Worm (Caenorhabditis elegans) whole organism, L4 larva: Measurements from ENCODE around the gene tiar-2.

Experiments used
- F26F4.8 ChIP-seq: fragments of 200-800 bp; sonication (Bioruptor generic); conservative IDR thresholded peaks from 2 replicates; pipeline ENCODE4 v1.3.6; 2022; ENCODE audit warnings: missing genetic modification characterization, missing compliant biosample characterization
- F44E2.7 ChIP-seq: fragments of 200-800 bp; sonication (Bioruptor generic); IDR thresholded peaks from 2 replicates; pipeline ENCODE4 v2.1.2; 2022; ENCODE audit warnings: missing genetic modification characterization, missing compliant biosample characterization
- F49E8.2 ChIP-seq: sonication (generic microtip); optimal IDR thresholded peaks from 2 replicates; lab custom pipeline; 2016; ENCODE audit warnings: missing compliant biosample characterization, mild to moderate bottlenecking, missing genetic modification characterization, borderline replicate concordance
- R02D3.7 ChIP-seq: fragments of 150-350 bp; sonication (generic microtip); optimal IDR thresholded peaks from 3 replicates; lab custom pipeline; 2014; ENCODE audit warnings: missing biosample characterization, missing genetic modification characterization
- Y48G9A.11 ChIP-seq: fragments of 200-800 bp; sonication (Bioruptor generic); IDR thresholded peaks from 2 replicates; pipeline ENCODE4 v1.3.6; 2022; ENCODE audit warnings: missing genetic modification reagents, missing genetic modification characterization, missing compliant biosample characterization
- aha-1 ChIP-seq: fragments of 150-350 bp; peaks from one replicate; lab custom pipeline; 2014; ENCODE audit warnings: missing biosample characterization, missing genetic modification characterization
- aly-2 ChIP-seq: sonication (generic microtip); optimal IDR thresholded peaks from 2 replicates; lab custom pipeline; 2018; ENCODE audit warnings: missing biosample characterization, missing genetic modification characterization
- ama-1 ChIP-seq: fragments of 150-350 bp; optimal IDR thresholded peaks from 2 replicates; lab custom pipeline; 2014; ENCODE audit warnings: inconsistent platforms, mixed read lengths
- arid-1 ChIP-seq: fragments of 200-800 bp; sonication (Bioruptor generic); conservative IDR thresholded peaks from 2 replicates; pipeline ENCODE4 v1.3.6; 2022; ENCODE audit warnings: missing genetic modification reagents, missing genetic modification characterization, missing compliant biosample characterization
- ceh-28 ChIP-seq: fragments of 150-350 bp; optimal IDR thresholded peaks from 2 replicates; lab custom pipeline; 2014; ENCODE audit warnings: missing biosample characterization, missing genetic modification reagents, missing genetic modification characterization
- daf-12 ChIP-seq: fragments of 150-350 bp; optimal IDR thresholded peaks from 2 replicates; lab custom pipeline; 2014; ENCODE audit warnings: missing biosample characterization, missing genetic modification reagents, missing genetic modification characterization
- dmd-6 ChIP-seq: fragments of 200-800 bp; sonication (Bioruptor generic); IDR thresholded peaks from 2 replicates; pipeline ENCODE4 v1.3.6; 2022; ENCODE audit warnings: missing genetic modification reagents, missing genetic modification characterization, missing compliant biosample characterization
- dmd-8 ChIP-seq: fragments of 200-800 bp; sonication (Bioruptor generic); IDR thresholded peaks from 2 replicates; pipeline ENCODE4 v1.3.6; 2022; ENCODE audit warnings: missing genetic modification characterization, missing compliant biosample characterization
- dpl-1 ChIP-seq: fragments of 150-350 bp; optimal IDR thresholded peaks from 2 replicates; lab custom pipeline; 2014; ENCODE audit warnings: missing biosample characterization, missing genetic modification reagents, missing genetic modification characterization
- duxl-1 ChIP-seq: sonication (generic microtip); optimal IDR thresholded peaks from 2 replicates; lab custom pipeline; 2016; ENCODE audit warnings: mild to moderate bottlenecking, missing genetic modification characterization, moderate library complexity, missing compliant biosample characterization; ENCODE audit not compliant: poor library complexity
- fkh-10 ChIP-seq: fragments of 150-350 bp; optimal IDR thresholded peaks from 2 replicates; lab custom pipeline; 2014; ENCODE audit warnings: missing biosample characterization, missing genetic modification reagents, missing genetic modification characterization
- fos-1 ChIP-seq: fragments of 150-350 bp; optimal IDR thresholded peaks from 2 replicates; lab custom pipeline; 2014; ENCODE audit warnings: missing biosample characterization, missing genetic modification characterization
- gei-8 ChIP-seq: fragments of 200-800 bp; sonication (Bioruptor generic); optimal IDR thresholded peaks from 2 replicates; lab custom pipeline; 2018; ENCODE audit warnings: mild to moderate bottlenecking, missing genetic modification characterization, missing compliant biosample characterization
- hif-1 ChIP-seq, 2 experiments: sonication (generic microtip); optimal IDR thresholded peaks; 2 replicates each; lab custom pipeline; 2016 to 2017; ENCODE audit warnings: missing compliant biosample characterization in 2 of 2, missing genetic modification characterization in 2 of 2, missing genetic modification reagents in 2 of 2, missing genotype in 2 of 2, mild to moderate bottlenecking in 1 of 2
- hlh-11 ChIP-seq: fragments of 200-800 bp; sonication (Bioruptor generic); optimal IDR thresholded peaks from 2 replicates; lab custom pipeline; 2018; ENCODE audit warnings: mild to moderate bottlenecking, missing genetic modification characterization, missing compliant biosample characterization
- hlh-30 ChIP-seq: sonication (generic microtip); optimal IDR thresholded peaks from 2 replicates; lab custom pipeline; 2017; ENCODE audit warnings: antibody characterized with exemption, mild to moderate bottlenecking, missing genetic modification characterization, missing compliant biosample characterization; ENCODE audit not compliant: insufficient read depth
- hmg-1.1 ChIP-seq: fragments of 200-800 bp; sonication (Bioruptor generic); IDR thresholded peaks from 2 replicates; pipeline ENCODE4 v1.3.6; 2022; ENCODE audit warnings: missing genetic modification reagents, missing genetic modification characterization, missing compliant biosample characterization
- lim-7 ChIP-seq: fragments of 200-800 bp; sonication (Bioruptor generic); IDR thresholded peaks from 2 replicates; pipeline ENCODE4 v1.3.6; 2022; ENCODE audit warnings: missing genetic modification characterization, missing compliant biosample characterization
- lin-1 ChIP-seq: fragments of 200-800 bp; sonication (Bioruptor generic); IDR thresholded peaks from 2 replicates; pipeline ENCODE4 v1.3.6; 2022; ENCODE audit warnings: missing genetic modification reagents, missing genetic modification characterization, missing compliant biosample characterization
- lin-38 ChIP-seq: fragments of 200-800 bp; sonication (Bioruptor generic); IDR thresholded peaks from 2 replicates; pipeline ENCODE4 v1.3.6; 2022; ENCODE audit warnings: missing genetic modification reagents, missing genetic modification characterization, missing compliant biosample characterization
- lin-39 ChIP-seq: fragments of 150-350 bp; optimal IDR thresholded peaks from 2 replicates; lab custom pipeline; 2014; ENCODE audit warnings: missing biosample characterization, missing genetic modification reagents, missing genetic modification characterization
- lir-3 ChIP-seq: sonication (generic microtip); optimal IDR thresholded peaks from 2 replicates; lab custom pipeline; 2016; ENCODE audit warnings: mild to moderate bottlenecking, missing genetic modification characterization, missing compliant biosample characterization
- lsy-2 ChIP-seq, 2 experiments: fragments of 150-350 bp in 1 of 2; sonication (generic microtip) in 1 of 2; optimal IDR thresholded peaks; 2 replicates each; lab custom pipeline; 2014 to 2017; ENCODE audit warnings: missing biosample characterization in 2 of 2, missing genetic modification characterization in 2 of 2
- mdl-1 ChIP-seq, 2 experiments: fragments of 150-350 bp in 1 of 2; sonication (generic microtip) in 1 of 2; optimal IDR thresholded peaks; 2 replicates each; lab custom pipeline; 2014 to 2017; ENCODE audit warnings: missing biosample characterization in 2 of 2, missing genetic modification characterization in 2 of 2
- mep-1 ChIP-seq: fragments of 150-350 bp; sonication (generic microtip); optimal IDR thresholded peaks from 3 replicates; lab custom pipeline; 2014; ENCODE audit warnings: missing biosample characterization, missing genetic modification characterization
- mes-2 ChIP-seq: sonication (generic microtip); optimal IDR thresholded peaks from 2 replicates; lab custom pipeline; 2016; ENCODE audit warnings: missing genotype, mild to moderate bottlenecking, missing genetic modification characterization, missing compliant biosample characterization; ENCODE audit not compliant: poor library complexity, severe bottlenecking
- mxl-2 ChIP-seq: fragments of 200-800 bp; sonication (Bioruptor generic); conservative IDR thresholded peaks from 2 replicates; pipeline ENCODE4 v1.3.6; 2022; ENCODE audit warnings: missing genetic modification reagents, missing genetic modification characterization, missing compliant biosample characterization
- mxl-3 ChIP-seq: fragments of 200-800 bp; sonication (Bioruptor generic); optimal IDR thresholded peaks from 2 replicates; lab custom pipeline; 2018; ENCODE audit warnings: mild to moderate bottlenecking, missing genetic modification characterization, missing compliant biosample characterization
- nhr-102 ChIP-seq: sonication (generic microtip); optimal IDR thresholded peaks from 2 replicates; lab custom pipeline; 2016; ENCODE audit warnings: mild to moderate bottlenecking, missing genetic modification characterization, moderate library complexity, missing compliant biosample characterization
- nhr-11 ChIP-seq: fragments of 150-350 bp; optimal IDR thresholded peaks from 2 replicates; lab custom pipeline; 2014; ENCODE audit warnings: missing biosample characterization, missing genetic modification characterization
- nhr-111 ChIP-seq: fragments of 200-800 bp; sonication (Bioruptor generic); optimal IDR thresholded peaks from 2 replicates; lab custom pipeline; 2018; ENCODE audit warnings: mild to moderate bottlenecking, missing genetic modification characterization, missing compliant biosample characterization
- nhr-237 ChIP-seq: sonication (generic microtip); optimal IDR thresholded peaks from 2 replicates; lab custom pipeline; 2017; ENCODE audit warnings: missing biosample characterization, missing genetic modification characterization
- nhr-28 ChIP-seq: fragments of 150-350 bp; optimal IDR thresholded peaks from 2 replicates; lab custom pipeline; 2014; ENCODE audit warnings: missing biosample characterization, missing genetic modification characterization
- php-3 ChIP-seq: fragments of 200-800 bp; sonication (Bioruptor generic); IDR thresholded peaks from 2 replicates; pipeline ENCODE4 v1.3.6; 2022; ENCODE audit warnings: missing genetic modification reagents, missing genetic modification characterization, missing compliant biosample characterization
- pqm-1 ChIP-seq: sonication (generic microtip); optimal IDR thresholded peaks from 2 replicates; lab custom pipeline; 2017; ENCODE audit warnings: missing biosample characterization, missing genetic modification characterization
- rbr-2 ChIP-seq: sonication (generic microtip); optimal IDR thresholded peaks from 2 replicates; lab custom pipeline; 2016; ENCODE audit warnings: missing genotype, missing genetic modification characterization, missing compliant biosample characterization
- snpc-1.2 ChIP-seq: fragments of 200-800 bp; sonication (Bioruptor generic); IDR thresholded peaks from 2 replicates; pipeline ENCODE4 v1.3.6; 2022; ENCODE audit warnings: missing genetic modification reagents, missing genetic modification characterization, missing compliant biosample characterization
- snpc-4 ChIP-seq: fragments of 150-350 bp; optimal IDR thresholded peaks from 2 replicates; lab custom pipeline; 2014; ENCODE audit warnings: missing biosample characterization, missing genetic modification characterization
- unc-130 ChIP-seq: sonication (generic microtip); optimal IDR thresholded peaks from 2 replicates; lab custom pipeline; 2016; ENCODE audit warnings: missing genetic modification reagents, missing genetic modification characterization, missing compliant biosample characterization
- unc-39 ChIP-seq: sonication (generic microtip); optimal IDR thresholded peaks from 2 replicates; lab custom pipeline; 2017; ENCODE audit warnings: missing biosample characterization, missing genetic modification characterization
- zfp-2 ChIP-seq: sonication (generic microtip); optimal IDR thresholded peaks from 2 replicates; lab custom pipeline; 2016; ENCODE audit warnings: mild to moderate bottlenecking, missing genetic modification characterization, missing compliant biosample characterization
- zfp-3 ChIP-seq: fragments of 200-800 bp; sonication (Bioruptor generic); conservative IDR thresholded peaks from 2 replicates; pipeline ENCODE4 v1.3.6; 2022; ENCODE audit warnings: missing genetic modification reagents, missing genetic modification characterization, missing compliant biosample characterization
- zip-11 ChIP-seq: fragments of 200-800 bp; sonication (Bioruptor generic); IDR thresholded peaks from 2 replicates; pipeline ENCODE4 v1.3.6; 2022; ENCODE audit warnings: missing genetic modification characterization, missing compliant biosample characterization
- ztf-11 ChIP-seq: fragments of 150-350 bp; optimal IDR thresholded peaks from 2 replicates; lab custom pipeline; 2014; ENCODE audit warnings: missing biosample characterization, missing genetic modification characterization

tiar-2 gene

ce11 chrII:12799927-12800522 lies 31.5 kb downstream of the tiar-2 start:
- TF ChIP-seq dmd-6, result peak; percentile 44
- TF ChIP-seq lin-39 (tag; lab: Kevin White, UChicago), result no peak
- no peak for TF ChIP-seq snpc-4 (tag; lab: Kevin White, UChicago)
- TF ChIP-seq lin-38 (GFP tag; lab: Robert Waterston, UW), result peak; percentile 97
- TF ChIP-seq fos-1 (tag; lab: Kevin White, UChicago), result no peak
- peak; percentile 68 to 89 for TF ChIP-seq lsy-2 (tag; optimal IDR thresholded peaks at IDR 0.05; lab: Kevin White, UChicago)
- TF ChIP-seq ama-1 (lab: Kevin White, UChicago), result peak; percentile 4
- TF ChIP-seq php-3 (GFP tag; lab: Robert Waterston, UW), result no peak
- peak; percentile 67 for TF ChIP-seq F49E8.2 (tag; lab: Kevin White, UChicago)
- TF ChIP-seq hlh-30 (tag; lab: Kevin White, UChicago), result peak; percentile 40
- TF ChIP-seq zip-11, result no peak
- no peak for TF ChIP-seq zfp-3 (GFP tag; lab: Robert Waterston, UW)
- TF ChIP-seq nhr-237 (tag; lab: Kevin White, UChicago), result no peak
- no peak for TF ChIP-seq fkh-10
- peak; percentile 76 for TF ChIP-seq Y48G9A.11 (GFP tag; lab: Robert Waterston, UW)
- no peak for TF ChIP-seq daf-12 (tag; lab: Kevin White, UChicago)
- TF ChIP-seq gei-8 (GFP tag; lab: Kevin White, UChicago), result no peak
- peak; percentile 46 for TF ChIP-seq mep-1 (tag; lab: Kevin White, UChicago)
- TF ChIP-seq mdl-1 (tag; optimal IDR thresholded peaks at IDR 0.05; lab: Kevin White, UChicago), result peak in 1 of 2 experiments; percentile 46
- TF ChIP-seq aha-1 (tag; lab: Kevin White, UChicago), result peak; percentile 38
- peak; percentile 84 for TF ChIP-seq mxl-3 (GFP tag; lab: Kevin White, UChicago)
- peak; percentile 45 for TF ChIP-seq hlh-11
- TF ChIP-seq hmg-1.1 (GFP tag; lab: Robert Waterston, UW), result 0 out of 2 replicates have a peak, but pooled peaks have one; percentile 24
- TF ChIP-seq nhr-28 (tag; lab: Kevin White, UChicago), result peak; percentile 77
- TF ChIP-seq ceh-28 (tag; lab: Kevin White, UChicago), result no peak
- no peak for TF ChIP-seq pqm-1 (tag; lab: Kevin White, UChicago)
- TF ChIP-seq snpc-1.2 (GFP tag; lab: Robert Waterston, UW), result peak; percentile 29; the same call in 1 of the 2 replicates
- no peak for TF ChIP-seq arid-1 (GFP tag; lab: Robert Waterston, UW)
- TF ChIP-seq hif-1 (tag; optimal IDR thresholded peaks at IDR 0.05; lab: Kevin White, UChicago), result no peak
- TF ChIP-seq ztf-11, result no peak
- TF ChIP-seq unc-39, result no peak
- TF ChIP-seq rbr-2 (tag; lab: Kevin White, UChicago), result no peak
- peak; percentile 39 for TF ChIP-seq dpl-1 (GFP tag; lab: Kevin White, UChicago)
- TF ChIP-seq mes-2 (tag; lab: Kevin White, UChicago), result peak; percentile 20
- no peak for TF ChIP-seq mxl-2 (GFP tag; lab: Robert Waterston, UW)
- TF ChIP-seq nhr-11 (tag; lab: Kevin White, UChicago), result peak; percentile 80
- peak; percentile 29 for TF ChIP-seq unc-130
- TF ChIP-seq aly-2, result no peak
- no peak for TF ChIP-seq dmd-8
- TF ChIP-seq lin-1 (GFP tag; lab: Robert Waterston, UW), result no peak

- TF ChIP-seq zip-11 (no peak), zfp-2 (tag; lab: Kevin White, UChicago) (no peak), dmd-8 (no peak), R02D3.7 (no peak), lin-1 (GFP tag; lab: Robert Waterston, UW) (no peak), F26F4.8 (no peak), duxl-1 (tag; lab: Kevin White, UChicago) (no peak), mes-2 (tag; lab: Kevin White, UChicago) (no peak), nhr-102 (tag; lab: Kevin White, UChicago) (no peak), zfp-3 (GFP tag; lab: Robert Waterston, UW) (no peak), ceh-28 (tag; lab: Kevin White, UChicago) (no peak), lir-3 (tag; lab: Kevin White, UChicago) (no peak), unc-130 (no peak), Y48G9A.11 (GFP tag; lab: Robert Waterston, UW) (no peak), aha-1 (tag; lab: Kevin White, UChicago) (no peak), F44E2.7 (GFP tag; lab: Robert Waterston, UW) (no peak), lim-7 (GFP tag; lab: Robert Waterston, UW) (no peak), nhr-111 (GFP tag; lab: Kevin White, UChicago) (no peak), hmg-1.1 (GFP tag; lab: Robert Waterston, UW) (no peak)
These were observed 36.7 kb downstream of the tiar-2 start, which contains the start of the genes Y46G5A.18 and Y46G5A.47 for ce11 chrII:12805161-12805560. TSS of gene Y46G5A.18 (minus strand) at chrII:12805261. TSS of gene Y46G5A.47 (minus strand) at chrII:12805306.
